Worm (Caenorhabditis elegans): Measurements from ENCODE around the gene flp-10.
A peak's percentile ranks its signal among the peaks of the same experiment; 100 is the strongest.

Gene flp-10

ce11 chrIV:7834625-7835228 is 34.0 kb upstream of the flp-10 start, which contains the start of gene erp-44.2:
Gene erp-44.2 (minus strand): TSS chrIV:7834675.
- peak; percentile 93 for TF ChIP-seq pha-4 (tag; optimal IDR thresholded peaks at IDR 0.05)
- no peak for TF ChIP-seq ztf-11 (tag; optimal IDR thresholded peaks at IDR 0.05)

- TF ChIP-seq zag-1 (tag; optimal IDR thresholded peaks at IDR 0.05) (no peak), nhr-11 (tag; optimal IDR thresholded peaks at IDR 0.05) (no peak), fos-1 (tag; optimal IDR thresholded peaks at IDR 0.05) (no peak), tbx-2 (tag; optimal IDR thresholded peaks at IDR 0.05) (no peak), mdl-1 (tag; optimal IDR thresholded peaks at IDR 0.05) (no peak), ZK546.5 (tag; optimal IDR thresholded peaks at IDR 0.05) (no peak), mml-1 (tag; optimal IDR thresholded peaks at IDR 0.05) (no peak), pqm-1 (tag; optimal IDR thresholded peaks at IDR 0.05) (no peak), hmg-11 (tag; optimal IDR thresholded peaks at IDR 0.05) (peak; percentile 27), elt-3 (tag; optimal IDR thresholded peaks at IDR 0.05) (no peak), sea-2 (GFP tag; optimal IDR thresholded peaks at IDR 0.05) (no peak), aly-2 (tag; optimal IDR thresholded peaks at IDR 0.05) (no peak), snpc-4 (tag; optimal IDR thresholded peaks at IDR 0.05) (no peak), nfya-1 (tag; optimal IDR thresholded peaks at IDR 0.05; ENCODE audit: insufficient read depth) (peak; percentile 19), jun-1 (tag; optimal IDR thresholded peaks at IDR 0.05) (no peak), ceh-28 (tag; optimal IDR thresholded peaks at IDR 0.05) (peak; percentile 60), nhr-43 (tag; optimal IDR thresholded peaks at IDR 0.05; ENCODE audit: poor library complexity, severe bottlenecking) (no peak), fkh-2 (tag; optimal IDR thresholded peaks at IDR 0.05) (no peak), nhr-28 (tag; optimal IDR thresholded peaks at IDR 0.05) (no peak), elt-2 (tag; optimal IDR thresholded peaks at IDR 0.05) (no peak), nhr-25 (tag; optimal IDR thresholded peaks at IDR 0.05) (peak; percentile 61), ztf-11 (tag; optimal IDR thresholded peaks at IDR 0.05) (no peak), nhr-23 (tag; optimal IDR thresholded peaks at IDR 0.05) (peak; percentile 85), elt-1 (tag; optimal IDR thresholded peaks at IDR 0.05) (no peak), lsy-12 (tag; optimal IDR thresholded peaks at IDR 0.05) (no peak), nhr-12 (tag; optimal IDR thresholded peaks at IDR 0.05) (no peak), nhr-67 (tag; optimal IDR thresholded peaks at IDR 0.05) (no peak), fkh-10 (GFP tag; optimal IDR thresholded peaks at IDR 0.05) (no peak), ceh-82 (tag; optimal IDR thresholded peaks at IDR 0.05) (no peak), nhr-76 (tag; optimal IDR thresholded peaks at IDR 0.05) (no peak), lin-39 (tag; optimal IDR thresholded peaks at IDR 0.05) (no peak), egl-5 (tag; optimal IDR thresholded peaks at IDR 0.05) (no peak), unc-62 (GFP tag; optimal IDR thresholded peaks at IDR 0.05) (no peak), eor-1 (tag; optimal IDR thresholded peaks at IDR 0.05) (no peak), ceh-9 (tag; optimal IDR thresholded peaks at IDR 0.05) (no peak), ztf-4 (tag; optimal IDR thresholded peaks at IDR 0.05) (no peak), pha-4 (tag; optimal IDR thresholded peaks at IDR 0.05) (peak; percentile 26), ama-1 (optimal IDR thresholded peaks at IDR 0.05) (no peak)
Observed at ce11 chrIV:7836030-7836429, 32.7 kb upstream of the flp-10 start.

- no peak for TF ChIP-seq aly-2 (tag; optimal IDR thresholded peaks at IDR 0.05)
- TF ChIP-seq fkh-2 (tag; optimal IDR thresholded peaks at IDR 0.05), result no peak
- TF ChIP-seq nhr-43 (tag; optimal IDR thresholded peaks at IDR 0.05; ENCODE audit: poor library complexity, severe bottlenecking), result no peak
- no peak for TF ChIP-seq nhr-28 (tag; optimal IDR thresholded peaks at IDR 0.05)
- TF ChIP-seq nhr-11 (tag; optimal IDR thresholded peaks at IDR 0.05), result no peak
- TF ChIP-seq unc-39 (tag; optimal IDR thresholded peaks at IDR 0.05), result no peak
- TF ChIP-seq eor-1 (tag; optimal IDR thresholded peaks at IDR 0.05), result no peak
- TF ChIP-seq nhr-23 (tag; optimal IDR thresholded peaks at IDR 0.05), result no peak
- no peak for TF ChIP-seq ceh-16 (tag; optimal IDR thresholded peaks at IDR 0.05)
- TF ChIP-seq hmg-11 (tag; optimal IDR thresholded peaks at IDR 0.05), result no peak
- no peak for TF ChIP-seq jun-1 (tag; optimal IDR thresholded peaks at IDR 0.05)
- no peak for TF ChIP-seq R02D3.7 (tag; optimal IDR thresholded peaks at IDR 0.05)
- TF ChIP-seq pqm-1 (tag; optimal IDR thresholded peaks at IDR 0.05), result no peak
- no peak for TF ChIP-seq nfya-1 (tag; optimal IDR thresholded peaks at IDR 0.05; ENCODE audit: insufficient read depth)
- TF ChIP-seq tbx-2 (tag; optimal IDR thresholded peaks at IDR 0.05), result no peak
- no peak for TF ChIP-seq mdl-1 (tag; optimal IDR thresholded peaks at IDR 0.05)
- TF ChIP-seq fkh-10 (GFP tag; optimal IDR thresholded peaks at IDR 0.05), result no peak
- TF ChIP-seq sea-2 (GFP tag; optimal IDR thresholded peaks at IDR 0.05), result no peak
Observed at ce11 chrIV:7836491-7836890, 32.2 kb upstream of the flp-10 start.

Data from whole organism, L3 larva.